Worm (Caenorhabditis elegans) whole organism, L1 larva: ENCODE data around the gene tag-294.

Experiments
- ama-1 ChIP-seq: fragments of 150-350 bp; optimal IDR thresholded peaks from 2 replicates; lab custom pipeline; 2014
- ceh-82 ChIP-seq, 3 experiments: fragments of 150-350 bp in 1 of 3; sonication (generic microtip) in 2 of 3; optimal IDR thresholded peaks; 2 replicates each; lab custom pipeline; 2014 to 2017; ENCODE audit warnings: missing biosample characterization in 3 of 3, missing genetic modification characterization in 3 of 3
- efl-3 ChIP-seq: fragments of 200-800 bp; sonication (Bioruptor generic); optimal IDR thresholded peaks from 2 replicates; lab custom pipeline; 2018; ENCODE audit warnings: mild to moderate bottlenecking, missing genetic modification characterization, missing compliant biosample characterization
- grh-1 ChIP-seq: fragments of 200-800 bp; sonication (Bioruptor generic); IDR thresholded peaks from 2 replicates; pipeline ENCODE4 v1.3.6; 2022; ENCODE audit warnings: missing genetic modification reagents, missing genetic modification characterization, missing compliant biosample characterization
- isw-1 ChIP-seq: fragments of 200-800 bp; sonication (Bioruptor generic); IDR thresholded peaks from 2 replicates; pipeline ENCODE4 v1.3.6; 2022; ENCODE audit warnings: missing genetic modification characterization, missing compliant biosample characterization
- jun-1 ChIP-seq: fragments of 150-350 bp; optimal IDR thresholded peaks from 2 replicates; lab custom pipeline; 2014; ENCODE audit warnings: missing biosample characterization, missing genetic modification reagents, missing genetic modification characterization
- lin-13 ChIP-seq: fragments of 150-350 bp; optimal IDR thresholded peaks from 2 replicates; lab custom pipeline; 2014; ENCODE audit warnings: missing biosample characterization, missing genetic modification reagents, missing genetic modification characterization
- nhr-11 ChIP-seq: fragments of 150-350 bp; optimal IDR thresholded peaks from 2 replicates; lab custom pipeline; 2014; ENCODE audit warnings: missing biosample characterization, missing genetic modification characterization
- nhr-76 ChIP-seq: sonication (generic microtip); optimal IDR thresholded peaks from 2 replicates; lab custom pipeline; 2017; ENCODE audit warnings: missing biosample characterization, missing genetic modification characterization
- skn-1 ChIP-seq: fragments of 150-350 bp; optimal IDR thresholded peaks from 2 replicates; lab custom pipeline; 2014; ENCODE audit warnings: missing biosample characterization, missing genetic modification characterization
- ztf-11 ChIP-seq, 2 experiments: sonication (generic microtip); optimal IDR thresholded peaks; 2 replicates each; lab custom pipeline; 2016 to 2017; ENCODE audit warnings: missing genetic modification characterization in 2 of 2, missing biosample characterization in 1 of 2, missing compliant biosample characterization in 1 of 2

DNA sequence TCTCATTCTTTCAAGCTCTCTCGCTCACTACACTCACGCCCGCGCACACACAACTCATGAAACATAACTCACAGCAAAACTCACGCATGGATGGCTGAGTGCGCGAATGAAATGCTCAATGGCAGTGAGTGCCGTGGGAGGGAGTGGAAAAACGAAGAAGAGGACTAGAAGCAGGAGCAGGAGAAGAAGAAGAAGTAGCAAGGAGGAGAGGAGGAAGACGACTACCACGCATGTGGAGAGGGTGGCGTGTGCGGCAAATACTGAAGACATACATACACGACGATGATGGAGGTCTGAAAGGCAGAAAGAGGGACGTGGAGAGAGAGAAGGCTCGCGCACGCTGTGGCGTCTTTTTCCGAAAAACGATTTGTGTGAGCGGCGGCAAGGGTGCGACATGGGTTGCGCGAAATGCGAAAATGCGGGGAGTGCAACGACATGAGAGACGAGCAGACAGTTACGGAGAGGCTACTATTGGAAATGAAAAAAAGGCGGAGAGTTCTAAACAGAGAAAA, 34.2 kb downstream of the tag-294 start:
- no peak for TF ChIP-seq nhr-76 (tag; lab: Kevin White, UChicago)
- no peak for TF ChIP-seq efl-3 (GFP tag; lab: Kevin White, UChicago)
- peak; percentile 19 to 76 (median 73) for TF ChIP-seq ceh-82 (tag; optimal IDR thresholded peaks at IDR 0.05; lab: Kevin White, UChicago)
- TF ChIP-seq ama-1 (lab: Kevin White, UChicago) = no peak
- TF ChIP-seq skn-1 = no peak
- TF ChIP-seq grh-1 = no peak
- peak in 1 of 2 experiments; percentile 42 for TF ChIP-seq ztf-11 (tag; optimal IDR thresholded peaks at IDR 0.05; lab: Kevin White, UChicago)
- TF ChIP-seq jun-1 (tag; lab: Kevin White, UChicago) = peak; percentile 54
- TF ChIP-seq isw-1 (GFP tag; lab: Robert Waterston, UW) = no peak; the same call in none of the 2 replicates
- no peak for TF ChIP-seq nhr-11 (tag; lab: Kevin White, UChicago)
- TF ChIP-seq lin-13 (GFP tag; lab: Kevin White, UChicago) = peak; percentile 26
